Worm (Caenorhabditis elegans) whole organism, early embryonic: Measurements from ENCODE around the gene igcm-1.

Experiments
- B0310.2 ChIP-seq: sonication (generic microtip); optimal IDR thresholded peaks from 2 replicates; lab custom pipeline; 2016; ENCODE audit warnings: mild to moderate bottlenecking, missing genetic modification characterization, missing compliant biosample characterization
- F13C5.2 ChIP-seq: sonication (generic microtip); optimal IDR thresholded peaks from 2 replicates; lab custom pipeline; 2017; ENCODE audit warnings: mild to moderate bottlenecking, missing genetic modification characterization, inconsistent platforms, missing compliant biosample characterization
- aly-1 ChIP-seq: sonication (generic microtip); optimal IDR thresholded peaks from 2 replicates; lab custom pipeline; 2016; ENCODE audit warnings: missing genetic modification characterization, missing compliant biosample characterization
- ama-1 ChIP-seq: fragments of 150-350 bp; optimal IDR thresholded peaks from 2 replicates; lab custom pipeline; 2014
- ceh-13 ChIP-seq: fragments of 200-800 bp; sonication (Bioruptor generic); optimal IDR thresholded peaks from 2 replicates; lab custom pipeline; 2018; ENCODE audit warnings: mild to moderate bottlenecking, missing genetic modification characterization, missing compliant biosample characterization
- ceh-36 ChIP-seq: sonication (generic microtip); optimal IDR thresholded peaks from 2 replicates; lab custom pipeline; 2016; ENCODE audit warnings: missing genetic modification characterization, inconsistent platforms, missing compliant biosample characterization
- flt-1 ChIP-seq: fragments of 200-800 bp; sonication (Bioruptor generic); IDR thresholded peaks from 2 replicates; pipeline ENCODE4 v1.3.6; 2022; ENCODE audit warnings: missing genetic modification characterization, missing compliant biosample characterization
- hmbx-1 ChIP-seq: sonication (generic microtip); optimal IDR thresholded peaks from 2 replicates; lab custom pipeline; 2016; ENCODE audit warnings: mild to moderate bottlenecking, missing genetic modification characterization, missing compliant biosample characterization
- pes-1 ChIP-seq: fragments of 200-800 bp; sonication (Bioruptor generic); IDR thresholded peaks from 2 replicates; pipeline ENCODE4 v1.3.6; 2022; ENCODE audit warnings: missing genetic modification reagents, missing genetic modification characterization, missing compliant biosample characterization
- sea-1 ChIP-seq: fragments of 200-800 bp; sonication (Bioruptor generic); conservative IDR thresholded peaks from 2 replicates; pipeline ENCODE4 v1.3.6; 2022; ENCODE audit warnings: missing genetic modification characterization, missing compliant biosample characterization
- tbx-37 ChIP-seq: fragments of 200-800 bp; sonication (Bioruptor generic); conservative IDR thresholded peaks from 2 replicates; pipeline ENCODE4 v1.3.6; 2022; ENCODE audit warnings: missing genetic modification reagents, missing genetic modification characterization, missing compliant biosample characterization
- tra-4 ChIP-seq: sonication (generic microtip); optimal IDR thresholded peaks from 2 replicates; lab custom pipeline; 2017; ENCODE audit warnings: missing genetic modification characterization, missing compliant biosample characterization

DNA sequence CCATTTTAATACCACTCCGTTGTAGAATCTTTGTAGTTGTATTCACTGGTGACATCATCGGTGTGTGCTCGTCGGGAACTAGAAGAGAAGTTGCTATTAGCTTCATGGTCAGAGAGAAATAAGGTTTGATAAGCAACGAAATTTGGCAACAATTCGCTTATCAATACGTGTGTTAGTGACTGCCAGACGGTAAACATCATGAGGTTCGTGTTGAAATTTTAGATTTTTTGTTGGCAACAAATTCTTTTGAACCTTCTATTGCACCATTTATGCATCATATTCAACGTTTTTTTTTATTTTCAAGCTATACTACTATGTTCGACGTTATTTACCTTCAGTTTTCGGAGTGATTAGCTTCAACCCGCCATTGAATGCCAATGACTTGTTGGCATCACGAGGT lies 27.6 kb downstream of the igcm-1 start:
- no peak for TF ChIP-seq pes-1 (GFP tag; lab: Robert Waterston, UW)
- TF ChIP-seq aly-1 = no peak
- no peak for TF ChIP-seq ama-1
- no peak for TF ChIP-seq sea-1 (GFP tag; lab: Robert Waterston, UW)
- no peak for TF ChIP-seq ceh-13
- no peak for TF ChIP-seq ceh-36 (tag; lab: Kevin White, UChicago)
- no peak for TF ChIP-seq tbx-37 (GFP tag; lab: Robert Waterston, UW)
- no peak for TF ChIP-seq flt-1
- TF ChIP-seq B0310.2 = no peak
- TF ChIP-seq hmbx-1 (tag; lab: Kevin White, UChicago) = no peak
- TF ChIP-seq F13C5.2 = no peak
- TF ChIP-seq tra-4 (tag; lab: Kevin White, UChicago) = no peak
